Fruit fly (Drosophila melanogaster): ENCODE data around the gene CG33766.

CG33766 gene

DNA sequence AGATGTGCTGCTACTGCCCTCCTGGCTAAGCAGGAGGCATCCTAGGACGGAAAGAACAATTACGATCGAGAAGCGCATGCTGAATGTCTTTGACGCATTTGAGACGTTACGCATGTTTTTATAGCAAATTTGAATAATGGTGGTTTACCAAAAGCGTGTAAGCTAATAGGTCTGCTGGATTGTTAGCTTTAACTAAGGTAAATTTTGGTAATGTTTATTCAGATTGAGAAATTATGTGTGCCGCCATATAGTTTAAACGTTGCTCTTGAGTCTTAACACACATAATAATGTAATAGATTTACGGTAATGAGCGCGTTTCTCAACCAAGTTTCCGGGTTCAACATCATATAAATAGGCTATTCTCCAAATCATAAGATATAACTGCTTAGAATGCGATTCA, 48.3 kb downstream of the CG33766 start, which contains the start of the genes CG12546 and CG14453:
CG12546 (minus strand) TSS at position 101 of the 400 bp plus-strand sequence.
CG14453 (plus strand) TSS at position 372 of the 400 bp plus-strand sequence.
- TF ChIP-seq CG7045 (GFP tag; optimal IDR thresholded peaks at IDR 0.05) = no peak
- TF ChIP-seq Clk (GFP tag; optimal IDR thresholded peaks at IDR 0.05) = no peak
- no peak for TF ChIP-seq Crg-1 (GFP tag; optimal IDR thresholded peaks at IDR 0.05)
- no peak for TF ChIP-seq ovo (GFP tag; optimal IDR thresholded peaks at IDR 0.05)
- TF ChIP-seq cnc (optimal IDR thresholded peaks at IDR 0.05) = no peak
- no peak for TF ChIP-seq CG1620 (GFP tag; optimal IDR thresholded peaks at IDR 0.05)
- TF ChIP-seq pad (GFP tag; optimal IDR thresholded peaks at IDR 0.05) = no peak
- no peak for TF ChIP-seq tj (GFP tag; optimal IDR thresholded peaks at IDR 0.05)
- no peak for TF ChIP-seq CG11617 (GFP tag; optimal IDR thresholded peaks at IDR 0.05)

DNA sequence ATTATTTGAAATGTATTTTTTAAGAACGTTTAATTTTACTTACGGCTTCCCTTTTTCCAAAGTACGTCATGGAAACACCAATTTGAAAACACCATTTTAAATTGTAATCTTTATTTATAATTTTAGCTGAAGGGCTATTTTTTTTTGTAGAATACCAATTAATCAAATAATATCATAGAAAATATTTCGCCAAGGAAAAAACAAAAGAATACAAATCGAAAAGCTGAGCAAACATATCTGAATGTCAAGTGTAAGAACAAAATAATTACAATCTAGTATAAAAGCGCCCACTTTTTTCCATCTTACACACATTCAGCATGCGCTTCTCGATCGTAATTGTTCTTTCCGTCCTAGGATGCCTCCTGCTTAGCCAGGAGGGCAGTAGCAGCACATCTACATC, 50.2 kb downstream of the CG33766 start, which contains the start of gene CG14452:
CG14452 (plus strand) TSS at position 301 of the 400 bp plus-strand sequence.
- no peak for TF ChIP-seq CG5204 (GFP tag; optimal IDR thresholded peaks at IDR 0.05)
- TF ChIP-seq CG12768 (GFP tag; optimal IDR thresholded peaks at IDR 0.05) = no peak
- TF ChIP-seq Mnt (GFP tag; optimal IDR thresholded peaks at IDR 0.05) = no peak
- TF ChIP-seq ovo (GFP tag; optimal IDR thresholded peaks at IDR 0.05) = no peak
- TF ChIP-seq cnc (optimal IDR thresholded peaks at IDR 0.05) = no peak
- no peak for TF ChIP-seq CG14711 (tag; optimal IDR thresholded peaks at IDR 0.05)
